Worm (Caenorhabditis elegans) whole organism, mixed stage, embryonic: ENCODE measurements around the gene F15A8.1.
A peak's percentile ranks its signal among the peaks of the same experiment; 100 is the strongest.

Source experiments
- M03D4.4 ChIP-seq: sonication (generic microtip); optimal IDR thresholded peaks from 2 replicates; lab custom pipeline; 2017; ENCODE audit warnings: mild to moderate bottlenecking, missing genetic modification characterization, missing compliant biosample characterization
- bed-3 ChIP-seq: fragments of 200-800 bp; sonication (Bioruptor generic); optimal IDR thresholded peaks from 3 replicates; lab custom pipeline; 2018; ENCODE audit warnings: mild to moderate bottlenecking, missing genetic modification characterization, moderate library complexity, missing compliant biosample characterization
- blmp-1 ChIP-seq: fragments of 150-350 bp; optimal IDR thresholded peaks from 2 replicates; lab custom pipeline; 2014; ENCODE audit warnings: missing biosample characterization, missing genetic modification characterization
- ceh-39 ChIP-seq: fragments of 150-350 bp; optimal IDR thresholded peaks from 2 replicates; lab custom pipeline; 2014; ENCODE audit warnings: missing biosample characterization, missing genetic modification characterization
- ceh-43 ChIP-seq: fragments of 200-800 bp; sonication (Bioruptor generic); optimal IDR thresholded peaks from 2 replicates; lab custom pipeline; 2018; ENCODE audit warnings: mild to moderate bottlenecking, missing genetic modification characterization, moderate library complexity, missing compliant biosample characterization
- ceh-83 ChIP-seq: fragments of 200-800 bp; sonication (Bioruptor generic); optimal IDR thresholded peaks from 2 replicates; lab custom pipeline; 2018; ENCODE audit warnings: mild to moderate bottlenecking, missing genetic modification characterization, missing compliant biosample characterization
- ces-1 ChIP-seq: fragments of 150-350 bp; optimal IDR thresholded peaks from 2 replicates; lab custom pipeline; 2014; ENCODE audit warnings: missing biosample characterization, missing genetic modification reagents, missing genetic modification characterization
- cnd-1 ChIP-seq: fragments of 200-800 bp; sonication (Bioruptor generic); optimal IDR thresholded peaks from 2 replicates; lab custom pipeline; 2018; ENCODE audit warnings: mild to moderate bottlenecking, missing genetic modification characterization, missing compliant biosample characterization
- drap-1 ChIP-seq: fragments of 200-800 bp; sonication (Bioruptor generic); optimal IDR thresholded peaks from 3 replicates; lab custom pipeline; 2018; ENCODE audit warnings: mild to moderate bottlenecking, missing genetic modification characterization, missing compliant biosample characterization
- elt-1 ChIP-seq: sonication (generic microtip); optimal IDR thresholded peaks from 2 replicates; lab custom pipeline; 2017; ENCODE audit warnings: missing genetic modification characterization, mild to moderate bottlenecking, missing compliant biosample characterization, antibody characterized with exemption, moderate library complexity, borderline replicate concordance; ENCODE audit not compliant: insufficient read depth
- elt-3 ChIP-seq: fragments of 150-350 bp; optimal IDR thresholded peaks from 2 replicates; lab custom pipeline; 2014; ENCODE audit warnings: missing biosample characterization, missing genetic modification characterization
- flh-1 ChIP-seq: fragments of 200-800 bp; sonication (Bioruptor generic); optimal IDR thresholded peaks from 2 replicates; lab custom pipeline; 2018; ENCODE audit warnings: mild to moderate bottlenecking, missing genetic modification characterization, moderate library complexity, missing compliant biosample characterization
- ham-2 ChIP-seq: fragments of 200-800 bp; sonication (Bioruptor generic); optimal IDR thresholded peaks from 2 replicates; lab custom pipeline; 2018; ENCODE audit warnings: mild to moderate bottlenecking, missing genetic modification characterization, missing compliant biosample characterization
- hlh-1 ChIP-seq: fragments of 150-350 bp; optimal IDR thresholded peaks from 2 replicates; lab custom pipeline; 2014; ENCODE audit warnings: missing biosample characterization, missing genetic modification reagents, missing genetic modification characterization
- lin-13 ChIP-seq: fragments of 150-350 bp; optimal IDR thresholded peaks from 2 replicates; lab custom pipeline; 2014; ENCODE audit warnings: missing biosample characterization, missing genetic modification characterization
- lin-32 ChIP-seq: fragments of 200-800 bp; sonication (Bioruptor generic); optimal IDR thresholded peaks from 2 replicates; lab custom pipeline; 2018; ENCODE audit warnings: mild to moderate bottlenecking, missing genetic modification characterization, missing compliant biosample characterization
- lsy-2 ChIP-seq: fragments of 150-350 bp; optimal IDR thresholded peaks from 2 replicates; lab custom pipeline; 2014; ENCODE audit warnings: missing biosample characterization, missing genetic modification characterization
- mab-5 ChIP-seq: fragments of 150-350 bp; optimal IDR thresholded peaks from 2 replicates; lab custom pipeline; 2014; ENCODE audit warnings: missing biosample characterization, missing genetic modification characterization
- mep-1 ChIP-seq: fragments of 150-350 bp; optimal IDR thresholded peaks from 2 replicates; lab custom pipeline; 2017; ENCODE audit warnings: missing biosample characterization, missing genetic modification reagents, missing genetic modification characterization, inconsistent platforms
- mls-2 ChIP-seq: sonication (generic microtip); optimal IDR thresholded peaks from 2 replicates; lab custom pipeline; 2016; ENCODE audit warnings: mild to moderate bottlenecking, missing genetic modification characterization, moderate library complexity, missing compliant biosample characterization
- nhr-12 ChIP-seq: fragments of 150-350 bp; optimal IDR thresholded peaks from 2 replicates; lab custom pipeline; 2014; ENCODE audit warnings: missing biosample characterization, missing genetic modification characterization
- nhr-2 ChIP-seq: fragments of 150-350 bp; optimal IDR thresholded peaks from 2 replicates; lab custom pipeline; 2014; ENCODE audit warnings: missing biosample characterization, missing genetic modification characterization
- nhr-237 ChIP-seq: fragments of 150-350 bp; optimal IDR thresholded peaks from 2 replicates; lab custom pipeline; 2014; ENCODE audit warnings: missing biosample characterization, missing genetic modification characterization
- nhr-28 ChIP-seq: fragments of 150-350 bp; optimal IDR thresholded peaks from 2 replicates; lab custom pipeline; 2014; ENCODE audit warnings: missing biosample characterization, missing genetic modification characterization
- nhr-76 ChIP-seq: sonication (generic microtip); optimal IDR thresholded peaks from 2 replicates; lab custom pipeline; 2017; ENCODE audit warnings: missing biosample characterization, missing genetic modification characterization
- pha-4 ChIP-seq: fragments of 150-350 bp; optimal IDR thresholded peaks from 2 replicates; lab custom pipeline; 2018; ENCODE audit warnings: missing biosample characterization, missing genetic modification reagents, missing genetic modification characterization
- sem-2 ChIP-seq: fragments of 200-800 bp; sonication (Bioruptor generic); optimal IDR thresholded peaks from 2 replicates; lab custom pipeline; 2018; ENCODE audit warnings: mild to moderate bottlenecking, missing genetic modification characterization, missing compliant biosample characterization
- snpc-4 ChIP-seq: fragments of 150-350 bp; optimal IDR thresholded peaks from 2 replicates; lab custom pipeline; 2014; ENCODE audit warnings: missing biosample characterization, missing genetic modification characterization
- sptf-1 ChIP-seq: sonication (generic microtip); optimal IDR thresholded peaks from 2 replicates; lab custom pipeline; 2017; ENCODE audit warnings: mild to moderate bottlenecking, missing genetic modification characterization, moderate library complexity, missing compliant biosample characterization
- tbx-8 ChIP-seq: fragments of 200-800 bp; sonication (Bioruptor generic); optimal IDR thresholded peaks from 2 replicates; lab custom pipeline; 2018; ENCODE audit warnings: mild to moderate bottlenecking, missing genetic modification characterization, moderate library complexity, missing compliant biosample characterization
- unc-120 ChIP-seq: sonication (generic microtip); optimal IDR thresholded peaks from 2 replicates; lab custom pipeline; 2017; ENCODE audit warnings: missing genetic modification characterization, missing compliant biosample characterization; ENCODE audit not compliant: poor library complexity, severe bottlenecking
- unc-39 ChIP-seq: fragments of 150-350 bp; optimal IDR thresholded peaks from 2 replicates; lab custom pipeline; 2014; ENCODE audit warnings: missing biosample characterization, missing genetic modification characterization
- unc-62 ChIP-seq: fragments of 150-350 bp; optimal IDR thresholded peaks from 2 replicates; lab custom pipeline; 2014; ENCODE audit warnings: missing biosample characterization, missing genetic modification reagents, missing genetic modification characterization
- zip-8 ChIP-seq: fragments of 150-350 bp; optimal IDR thresholded peaks from 2 replicates; lab custom pipeline; 2014; ENCODE audit warnings: missing biosample characterization, missing genetic modification characterization
- ztf-11 ChIP-seq: fragments of 150-350 bp; optimal IDR thresholded peaks from 2 replicates; lab custom pipeline; 2014; ENCODE audit warnings: missing biosample characterization, missing genetic modification characterization

The F15A8.1 gene

ce11 chrX:4462390-4462789 is 21.6 kb downstream of the F15A8.1 start, which contains the start of gene atg-16.1:
TSS of gene atg-16.1 (minus strand) at chrX:4462465.
- TF ChIP-seq nhr-2 (tag; lab: Kevin White, UChicago) (peak; percentile 3), mep-1 (tag; lab: Kevin White, UChicago) (peak; percentile 59), lsy-2 (peak; percentile 44), lin-13 (tag; lab: Kevin White, UChicago) (no peak), ces-1 (GFP tag; lab: Kevin White, UChicago) (peak; percentile 13), blmp-1 (no peak), M03D4.4 (tag; lab: Kevin White, UChicago) (no peak), ztf-11 (tag; lab: Kevin White, UChicago) (no peak)

- TF ChIP-seq ham-2 (GFP tag; lab: Kevin White, UChicago): no peak
- TF ChIP-seq ceh-43 (GFP tag; lab: Kevin White, UChicago): no peak
Measured at ce11 chrX:4464367-4464766, 23.6 kb downstream of the F15A8.1 start.

DNA sequence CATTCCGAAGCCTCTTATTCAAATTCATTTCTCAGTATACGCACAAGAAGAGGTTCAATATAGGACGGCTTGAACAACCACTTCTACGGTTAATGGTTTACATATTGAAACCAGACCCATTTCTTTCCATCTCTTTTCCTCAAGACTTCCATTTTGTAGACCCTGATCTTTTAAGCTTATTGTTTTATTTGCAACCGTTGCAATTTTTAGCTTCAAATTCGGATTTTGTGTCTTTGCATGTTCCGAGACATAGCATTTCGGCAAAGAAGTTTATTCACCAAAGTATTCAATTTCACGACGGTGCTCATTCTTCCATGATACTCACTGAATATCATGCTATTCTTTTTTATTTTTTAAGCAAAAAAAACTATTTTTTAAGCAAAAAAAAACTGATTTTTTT is 25.5 kb downstream of the F15A8.1 start, which contains the start of gene nmur-3:
Gene nmur-3 (plus strand): TSS at position 301 of the 400 bp plus-strand sequence.
- TF ChIP-seq snpc-4 (tag; lab: Kevin White, UChicago) (no peak), mab-5 (tag; lab: Kevin White, UChicago) (no peak), M03D4.4 (tag; lab: Kevin White, UChicago) (no peak), zip-8 (tag; lab: Kevin White, UChicago) (no peak), elt-3 (tag; lab: Kevin White, UChicago) (no peak), lsy-2 (no peak), ztf-11 (tag; lab: Kevin White, UChicago) (no peak), unc-39 (no peak), flh-1 (no peak), ham-2 (GFP tag; lab: Kevin White, UChicago) (no peak), nhr-12 (tag; lab: Kevin White, UChicago) (no peak)
- TF ChIP-seq, all 35 proteins: peak for 0

DNA sequence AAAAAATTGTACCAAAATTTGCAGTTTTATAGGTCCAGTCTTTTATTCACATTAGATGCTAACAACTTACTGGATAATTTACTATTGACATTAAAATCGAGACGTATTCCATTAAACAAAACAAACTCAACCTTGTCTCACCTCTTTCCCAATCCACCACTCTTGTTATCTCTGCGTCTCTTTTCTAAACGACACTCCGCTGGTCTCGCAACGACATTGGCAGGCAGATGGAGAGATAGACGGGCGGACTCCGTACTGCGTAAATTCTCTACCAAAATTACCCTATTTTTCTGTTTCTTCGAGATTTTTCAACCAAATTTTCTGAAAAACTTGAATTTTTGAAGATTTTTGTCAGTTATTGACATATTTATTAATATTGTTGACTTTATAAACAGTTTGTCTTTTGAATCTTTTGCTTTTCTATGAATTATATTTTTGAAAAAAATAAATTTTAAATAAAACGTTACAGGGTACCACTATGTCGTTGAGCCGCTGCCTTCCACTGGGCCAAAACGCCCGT is 28.6 kb downstream of the F15A8.1 start, which contains the start of gene asb-2:
Gene asb-2 (plus strand): TSS at position 470 of the 520 bp plus-strand sequence.
- TF ChIP-seq lsy-2 (peak; percentile 78), bed-3 (no peak), mep-1 (tag; lab: Kevin White, UChicago) (peak; percentile 95), ceh-39 (tag; lab: Kevin White, UChicago) (peak; percentile 39), tbx-8 (GFP tag; lab: Kevin White, UChicago) (no peak), drap-1 (no peak), flh-1 (no peak), nhr-28 (tag; lab: Kevin White, UChicago) (no peak), ceh-43 (GFP tag; lab: Kevin White, UChicago) (no peak), blmp-1 (no peak), cnd-1 (tag; lab: Kevin White, UChicago) (no peak), elt-3 (tag; lab: Kevin White, UChicago) (no peak), ham-2 (GFP tag; lab: Kevin White, UChicago) (no peak), nhr-12 (tag; lab: Kevin White, UChicago) (no peak), M03D4.4 (tag; lab: Kevin White, UChicago) (no peak), nhr-2 (tag; lab: Kevin White, UChicago) (no peak), snpc-4 (tag; lab: Kevin White, UChicago) (no peak), ceh-83 (GFP tag; lab: Kevin White, UChicago) (no peak), sptf-1 (tag; lab: Kevin White, UChicago) (no peak), mls-2 (tag; lab: Kevin White, UChicago) (no peak), ztf-11 (tag; lab: Kevin White, UChicago) (no peak), unc-39 (no peak), mab-5 (tag; lab: Kevin White, UChicago) (no peak), lin-13 (tag; lab: Kevin White, UChicago) (peak; percentile 89), zip-8 (tag; lab: Kevin White, UChicago) (no peak), sem-2 (GFP tag; lab: Kevin White, UChicago) (no peak), nhr-237 (peak; percentile 77), unc-62 (GFP tag; lab: Kevin White, UChicago) (peak; percentile 65), ces-1 (GFP tag; lab: Kevin White, UChicago) (peak; percentile 34), lin-32 (no peak), pha-4 (peak; percentile 88), elt-1 (no peak), nhr-76 (tag; lab: Kevin White, UChicago) (no peak), hlh-1 (tag; lab: Kevin White, UChicago) (peak; percentile 61), unc-120 (tag; lab: Kevin White, UChicago) (peak; percentile 44)
